Worm (Caenorhabditis elegans) whole organism, L1 larva: ENCODE data around the gene C50F4.9.

Experiments
- C16A3.4 ChIP-seq: fragments of 150-350 bp; optimal IDR thresholded peaks from 2 replicates; lab custom pipeline; 2014; ENCODE audit warnings: missing biosample characterization, missing genetic modification characterization
- C34B4.2 ChIP-seq: sonication (generic microtip); optimal IDR thresholded peaks from 2 replicates; lab custom pipeline; 2017; ENCODE audit warnings: mild to moderate bottlenecking, missing genetic modification characterization, missing compliant biosample characterization
- F16B12.6 ChIP-seq: fragments of 150-350 bp; optimal IDR thresholded peaks from 2 replicates; lab custom pipeline; 2014; ENCODE audit warnings: missing biosample characterization, missing genetic modification characterization
- Y116A8C.19 ChIP-seq: sonication (generic microtip); optimal IDR thresholded peaks from 2 replicates; lab custom pipeline; 2016; ENCODE audit warnings: missing compliant biosample characterization, missing genetic modification characterization, borderline replicate concordance
- aha-1 ChIP-seq: fragments of 150-350 bp; optimal IDR thresholded peaks from 2 replicates; lab custom pipeline; 2014; ENCODE audit warnings: missing biosample characterization, missing genetic modification characterization
- blmp-1 ChIP-seq: fragments of 150-350 bp; optimal IDR thresholded peaks from 2 replicates; lab custom pipeline; 2014; ENCODE audit warnings: missing biosample characterization, missing genetic modification characterization
- ceh-82 ChIP-seq, 3 experiments: fragments of 150-350 bp in 1 of 3; sonication (generic microtip) in 2 of 3; optimal IDR thresholded peaks; 2 replicates each; lab custom pipeline; 2014 to 2017; ENCODE audit warnings: missing biosample characterization in 3 of 3, missing genetic modification characterization in 3 of 3
- ceh-88 ChIP-seq: fragments of 200-800 bp; sonication (Bioruptor generic); IDR thresholded peaks from 2 replicates; pipeline ENCODE4 v1.3.6; 2022; ENCODE audit warnings: missing genetic modification characterization, missing compliant biosample characterization
- ceh-90 ChIP-seq: sonication (generic microtip); optimal IDR thresholded peaks from 2 replicates; lab custom pipeline; 2016; ENCODE audit warnings: missing genetic modification characterization, missing compliant biosample characterization
- ces-1 ChIP-seq: fragments of 150-350 bp; optimal IDR thresholded peaks from 2 replicates; lab custom pipeline; 2014; ENCODE audit warnings: missing biosample characterization, missing genetic modification reagents, missing genetic modification characterization
- efl-1 ChIP-seq, 4 experiments: fragments of 150-350 bp; optimal IDR thresholded peaks in 3 of 4; peaks in 1 of 4; 1 replicate in 1 of 4; 2 replicates in 3 of 4; lab custom pipeline; 2014; ENCODE audit warnings: missing biosample characterization in 2 of 4, missing genetic modification characterization in 2 of 4, missing genetic modification reagents in 2 of 4
- egl-13 ChIP-seq: sonication (generic microtip); optimal IDR thresholded peaks from 2 replicates; lab custom pipeline; 2016; ENCODE audit warnings: missing genotype, missing genetic modification reagents, missing genetic modification characterization, missing compliant biosample characterization
- egl-27 ChIP-seq, 2 experiments: fragments of 150-350 bp in 1 of 2; sonication (generic microtip); optimal IDR thresholded peaks; 3 replicates each; lab custom pipeline; 2017 to 2018; ENCODE audit warnings: missing biosample characterization in 2 of 2, missing genetic modification characterization in 2 of 2, missing genetic modification reagents in 2 of 2
- elt-2 ChIP-seq: sonication (generic microtip); optimal IDR thresholded peaks from 2 replicates; lab custom pipeline; 2016; ENCODE audit warnings: missing genetic modification characterization, mild to moderate bottlenecking, inconsistent platforms, missing compliant biosample characterization, missing genetic modification reagents
- elt-3 ChIP-seq, 6 experiments: fragments of 150-350 bp in 1 of 6; sonication (generic microtip); optimal IDR thresholded peaks; 2 replicates each; lab custom pipeline; 2017 to 2018; ENCODE audit warnings: missing biosample characterization in 6 of 6, missing genetic modification characterization in 6 of 6, inconsistent platforms in 1 of 6
- fkh-10 ChIP-seq: sonication (generic microtip); optimal IDR thresholded peaks from 2 replicates; lab custom pipeline; 2017; ENCODE audit warnings: missing biosample characterization, missing genetic modification reagents, missing genetic modification characterization
- grh-1 ChIP-seq: fragments of 200-800 bp; sonication (Bioruptor generic); IDR thresholded peaks from 2 replicates; pipeline ENCODE4 v1.3.6; 2022; ENCODE audit warnings: missing genetic modification reagents, missing genetic modification characterization, missing compliant biosample characterization
- hlh-4 ChIP-seq: sonication (generic microtip); optimal IDR thresholded peaks from 2 replicates; lab custom pipeline; 2016; ENCODE audit warnings: mild to moderate bottlenecking, missing genetic modification characterization, missing compliant biosample characterization
- irx-1 ChIP-seq: sonication (generic microtip); optimal IDR thresholded peaks from 2 replicates; lab custom pipeline; 2016; ENCODE audit warnings: missing genetic modification characterization, missing compliant biosample characterization
- lin-13 ChIP-seq: fragments of 150-350 bp; optimal IDR thresholded peaks from 2 replicates; lab custom pipeline; 2014; ENCODE audit warnings: missing biosample characterization, missing genetic modification reagents, missing genetic modification characterization
- lin-14 ChIP-seq: fragments of 200-800 bp; sonication (Bioruptor generic); optimal IDR thresholded peaks from 2 replicates; lab custom pipeline; 2018; ENCODE audit warnings: mild to moderate bottlenecking, missing genetic modification characterization, moderate library complexity, missing compliant biosample characterization
- lin-15B ChIP-seq: fragments of 150-350 bp; sonication (generic microtip); optimal IDR thresholded peaks from 3 replicates; lab custom pipeline; 2014; ENCODE audit warnings: missing biosample characterization, missing genetic modification characterization
- lin-35 ChIP-seq, 2 experiments: fragments of 150-350 bp; optimal IDR thresholded peaks; 2 replicates each; lab custom pipeline; 2014; ENCODE audit warnings: missing biosample characterization in 2 of 2, missing genetic modification characterization in 2 of 2, missing genetic modification reagents in 2 of 2
- lin-39 ChIP-seq: fragments of 150-350 bp; optimal IDR thresholded peaks from 2 replicates; lab custom pipeline; 2014; ENCODE audit warnings: missing biosample characterization, missing genetic modification reagents, missing genetic modification characterization
- lir-3 ChIP-seq: sonication (generic microtip); optimal IDR thresholded peaks from 2 replicates; lab custom pipeline; 2016; ENCODE audit warnings: mild to moderate bottlenecking, missing genetic modification characterization, moderate library complexity, missing compliant biosample characterization; ENCODE audit not compliant: poor library complexity
- mab-9 ChIP-seq: fragments of 200-800 bp; sonication (Bioruptor generic); IDR thresholded peaks from 2 replicates; pipeline ENCODE4 v1.3.6; 2022; ENCODE audit warnings: missing genetic modification reagents, missing genetic modification characterization, missing compliant biosample characterization
- mef-2 ChIP-seq: fragments of 150-350 bp; optimal IDR thresholded peaks from 2 replicates; lab custom pipeline; 2014; ENCODE audit warnings: missing biosample characterization, missing genetic modification characterization
- nhr-11 ChIP-seq: fragments of 150-350 bp; optimal IDR thresholded peaks from 2 replicates; lab custom pipeline; 2014; ENCODE audit warnings: missing biosample characterization, missing genetic modification characterization
- nhr-19 ChIP-seq: fragments of 200-800 bp; sonication (Bioruptor generic); conservative IDR thresholded peaks from 2 replicates; pipeline ENCODE4 v1.3.6; 2022; ENCODE audit warnings: missing genetic modification characterization, missing compliant biosample characterization
- nhr-20 ChIP-seq: sonication (generic microtip); optimal IDR thresholded peaks from 2 replicates; lab custom pipeline; 2016; ENCODE audit warnings: mild to moderate bottlenecking, missing genetic modification characterization, missing compliant biosample characterization
- nhr-47 ChIP-seq: sonication (generic microtip); optimal IDR thresholded peaks from 2 replicates; lab custom pipeline; 2016; ENCODE audit warnings: mild to moderate bottlenecking, missing genetic modification characterization, moderate library complexity, missing compliant biosample characterization
- nhr-71 ChIP-seq: sonication (generic microtip); optimal IDR thresholded peaks from 2 replicates; lab custom pipeline; 2016; ENCODE audit warnings: mild to moderate bottlenecking, missing genetic modification characterization, moderate library complexity, missing compliant biosample characterization
- nhr-76 ChIP-seq: sonication (generic microtip); optimal IDR thresholded peaks from 2 replicates; lab custom pipeline; 2017; ENCODE audit warnings: missing biosample characterization, missing genetic modification characterization
- pag-3 ChIP-seq: sonication (generic microtip); optimal IDR thresholded peaks from 2 replicates; lab custom pipeline; 2017; ENCODE audit warnings: missing genetic modification characterization, mild to moderate bottlenecking, missing compliant biosample characterization, antibody characterized with exemption, borderline replicate concordance; ENCODE audit not compliant: insufficient read depth
- rnt-1 ChIP-seq: sonication (generic microtip); optimal IDR thresholded peaks from 2 replicates; lab custom pipeline; 2016; ENCODE audit warnings: mild to moderate bottlenecking, missing genetic modification characterization, moderate library complexity, missing compliant biosample characterization
- skn-1 ChIP-seq: fragments of 150-350 bp; optimal IDR thresholded peaks from 2 replicates; lab custom pipeline; 2014; ENCODE audit warnings: missing biosample characterization, missing genetic modification characterization
- snu-23 ChIP-seq: sonication (generic microtip); optimal IDR thresholded peaks from 2 replicates; lab custom pipeline; 2016; ENCODE audit warnings: missing genetic modification characterization, missing compliant biosample characterization
- swsn-7 ChIP-seq: sonication (generic microtip); optimal IDR thresholded peaks from 2 replicates; lab custom pipeline; 2016; ENCODE audit warnings: missing genetic modification characterization, missing compliant biosample characterization
- tbx-2 ChIP-seq: sonication (generic microtip); optimal IDR thresholded peaks from 2 replicates; lab custom pipeline; 2016; ENCODE audit warnings: missing genetic modification characterization, missing compliant biosample characterization
- tlp-1 ChIP-seq: fragments of 150-350 bp; optimal IDR thresholded peaks from 2 replicates; lab custom pipeline; 2014; ENCODE audit warnings: missing biosample characterization, missing genetic modification characterization
- unc-30 ChIP-seq: sonication (generic microtip); optimal IDR thresholded peaks from 2 replicates; lab custom pipeline; 2017; ENCODE audit warnings: missing biosample characterization, missing genetic modification characterization
- unc-86 ChIP-seq: sonication (generic microtip); optimal IDR thresholded peaks from 2 replicates; lab custom pipeline; 2016; ENCODE audit warnings: missing genetic modification characterization, missing compliant biosample characterization
- zag-1 ChIP-seq: fragments of 150-350 bp; optimal IDR thresholded peaks from 2 replicates; lab custom pipeline; 2014; ENCODE audit warnings: missing biosample characterization, missing genetic modification characterization
- zip-4 ChIP-seq: fragments of 200-800 bp; sonication (Bioruptor generic); optimal IDR thresholded peaks from 2 replicates; lab custom pipeline; 2018; ENCODE audit warnings: mild to moderate bottlenecking, missing genetic modification characterization, moderate library complexity, missing compliant biosample characterization
- ztf-11 ChIP-seq, 2 experiments: sonication (generic microtip); optimal IDR thresholded peaks; 2 replicates each; lab custom pipeline; 2016 to 2017; ENCODE audit warnings: missing genetic modification characterization in 2 of 2, missing biosample characterization in 1 of 2, missing compliant biosample characterization in 1 of 2

C50F4.9 gene

ce11 chrV:9561624-9562179 is 37.7 kb upstream of the C50F4.9 start, which contains the start of gene rgef-1 (continued):
- TF ChIP-seq zag-1 (tag; lab: Kevin White, UChicago) (peak; percentile 47), lin-35 (GFP tag; optimal IDR thresholded peaks at IDR 0.05; lab: Kevin White, UChicago) (peak in 1 of 2 experiments; percentile 51), nhr-71 (tag; lab: Kevin White, UChicago) (peak; percentile 71), mab-9 (GFP tag; lab: Robert Waterston, UW) (no peak), ceh-88 (GFP tag; lab: Robert Waterston, UW) (no peak), grh-1 (no peak), efl-1 (optimal IDR thresholded peaks at IDR 0.05; lab: Kevin White, UChicago) (peak; percentile 30 to 34), efl-1 (GFP tag; optimal IDR thresholded peaks at IDR 0.05 in 1 of 2; lab: Kevin White, UChicago) (peak in 1 of 2 experiments; percentile 3), egl-27 (tag; optimal IDR thresholded peaks at IDR 0.05; lab: Kevin White, UChicago) (peak in 1 of 2 experiments; percentile 27), mef-2 (peak; percentile 80), unc-86 (peak; percentile 84), nhr-20 (tag; lab: Kevin White, UChicago) (peak; percentile 6), ceh-82 (tag; optimal IDR thresholded peaks at IDR 0.05; lab: Kevin White, UChicago) (peak; percentile 30 to 82 (median 59)), F16B12.6 (tag; lab: Kevin White, UChicago) (no peak), swsn-7 (tag; lab: Kevin White, UChicago) (peak; percentile 71), nhr-19 (GFP tag; lab: Robert Waterston, UW) (no peak)

ce11 chrV:9556668-9557067 is 32.7 kb upstream of the C50F4.9 start:
- no peak for TF ChIP-seq C34B4.2 (tag; lab: Kevin White, UChicago)
- TF ChIP-seq lin-13 (GFP tag; lab: Kevin White, UChicago): no peak
- TF ChIP-seq nhr-76 (tag; lab: Kevin White, UChicago): no peak
- TF ChIP-seq efl-1 (optimal IDR thresholded peaks at IDR 0.05; lab: Kevin White, UChicago): no peak
- TF ChIP-seq efl-1 (GFP tag; optimal IDR thresholded peaks at IDR 0.05 in 1 of 2; lab: Kevin White, UChicago): peak in 1 of 2 experiments; percentile 25
- TF ChIP-seq aha-1 (tag; lab: Kevin White, UChicago): no peak
- no peak for TF ChIP-seq lin-15B (tag; lab: Kevin White, UChicago)

ce11 chrV:9550313-9550712 is 26.3 kb upstream of the C50F4.9 start, which contains the start of gene ehbp-1:
Gene ehbp-1, plus strand, starts transcription at chrV:9550644.
- TF ChIP-seq skn-1: no peak
- no peak for TF ChIP-seq tlp-1
- TF ChIP-seq fkh-10 (GFP tag; lab: Kevin White, UChicago): peak; percentile 58
- no peak for TF ChIP-seq pag-3 (tag; lab: Kevin White, UChicago)
- peak; percentile 18 for TF ChIP-seq nhr-71 (tag; lab: Kevin White, UChicago)
- no peak for TF ChIP-seq ces-1 (GFP tag; lab: Kevin White, UChicago)
- TF ChIP-seq snu-23 (GFP tag; lab: Kevin White, UChicago): peak; percentile 1
- TF ChIP-seq hlh-4 (tag; lab: Kevin White, UChicago): no peak
- no peak for TF ChIP-seq elt-3 (tag; optimal IDR thresholded peaks at IDR 0.05; lab: Kevin White, UChicago)
- no peak for TF ChIP-seq unc-30
- peak; percentile 0 for TF ChIP-seq swsn-7 (tag; lab: Kevin White, UChicago)
- no peak for TF ChIP-seq irx-1 (tag; lab: Kevin White, UChicago)
- TF ChIP-seq elt-2 (tag; lab: Kevin White, UChicago): no peak
- TF ChIP-seq tbx-2 (tag; lab: Kevin White, UChicago): no peak
- no peak for TF ChIP-seq lir-3 (tag; lab: Kevin White, UChicago)
- no peak for TF ChIP-seq Y116A8C.19 (tag; lab: Kevin White, UChicago)
- TF ChIP-seq ceh-90 (tag; lab: Kevin White, UChicago): no peak
- peak; percentile 18 for TF ChIP-seq egl-13 (tag; lab: Kevin White, UChicago)
- TF ChIP-seq zip-4 (GFP tag; lab: Kevin White, UChicago): no peak
- TF ChIP-seq ztf-11 (tag; optimal IDR thresholded peaks at IDR 0.05; lab: Kevin White, UChicago): no peak
- peak; percentile 67 for TF ChIP-seq blmp-1 (tag; lab: Kevin White, UChicago)
- TF ChIP-seq C16A3.4 (tag; lab: Kevin White, UChicago): no peak
- TF ChIP-seq nhr-11 (tag; lab: Kevin White, UChicago): no peak
- no peak for TF ChIP-seq lin-39 (tag; lab: Kevin White, UChicago)
- no peak for TF ChIP-seq nhr-47
- peak; percentile 80 for TF ChIP-seq lin-14 (GFP tag; lab: Kevin White, UChicago)
- no peak for TF ChIP-seq ceh-82 (tag; optimal IDR thresholded peaks at IDR 0.05; lab: Kevin White, UChicago)
- TF ChIP-seq lin-35 (GFP tag; optimal IDR thresholded peaks at IDR 0.05; lab: Kevin White, UChicago): no peak
- TF ChIP-seq rnt-1 (tag; lab: Kevin White, UChicago): no peak
